Worm (Caenorhabditis elegans): ENCODE measurements around the gene C17F4.12.

Gene C17F4.12

DNA sequence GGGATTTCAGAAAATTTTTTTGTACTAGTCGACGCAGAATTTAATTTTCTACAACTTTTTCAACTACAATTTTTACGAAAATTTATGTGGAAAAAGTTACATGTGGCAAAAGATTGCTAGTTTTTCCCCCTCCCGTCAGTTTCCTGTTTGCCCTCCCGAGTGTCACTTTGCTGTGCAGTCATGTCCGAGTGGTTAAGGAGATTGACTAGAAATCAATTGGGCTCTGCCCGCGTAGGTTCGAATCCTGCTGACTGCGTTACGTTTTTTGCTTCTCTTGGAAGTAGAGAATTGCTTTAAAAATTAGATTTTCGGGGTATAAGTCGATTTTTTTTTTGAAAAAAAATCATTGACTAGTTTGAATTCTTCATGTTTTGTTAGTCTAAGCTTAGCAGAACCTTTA is 23.8 kb upstream of the C17F4.12 start (continued):
- no peak for TF ChIP-seq F33H1.4 (GFP tag; IDR thresholded peaks at IDR 0.05)
- no peak for TF ChIP-seq dpff-1 (tag; optimal IDR thresholded peaks at IDR 0.05)
- no peak for TF ChIP-seq ztf-26 (tag; optimal IDR thresholded peaks at IDR 0.05)
- TF ChIP-seq ceh-100 (GFP tag; IDR thresholded peaks at IDR 0.05) = 0 out of 2 replicates have a peak, but pooled peaks have one; percentile 32
- TF ChIP-seq unc-62 (GFP tag; optimal IDR thresholded peaks at IDR 0.05) = no peak
- no peak for TF ChIP-seq attf-6 (GFP tag; IDR thresholded peaks at IDR 0.05)
- TF ChIP-seq tlf-1 (GFP tag; optimal IDR thresholded peaks at IDR 0.05) = no peak
- no peak for TF ChIP-seq snpc-1.1 (tag; optimal IDR thresholded peaks at IDR 0.05; ENCODE audit: insufficient read depth)
- TF ChIP-seq sea-2 (GFP tag; IDR thresholded peaks at IDR 0.05) = no peak
- TF ChIP-seq efl-1 (GFP tag; optimal IDR thresholded peaks at IDR 0.05) = no peak
- TF ChIP-seq Y53F4B.3 (GFP tag; IDR thresholded peaks at IDR 0.05) = no peak
- no peak for TF ChIP-seq bed-2 (GFP tag; IDR thresholded peaks at IDR 0.05)
- TF ChIP-seq F39B2.1 (GFP tag; IDR thresholded peaks at IDR 0.05) = no peak
- TF ChIP-seq ccch-3 (GFP tag; optimal IDR thresholded peaks at IDR 0.05) = no peak
- TF ChIP-seq rpc-1 (optimal IDR thresholded peaks at IDR 0.05) = peak; percentile 65
- TF ChIP-seq rpc-1 (tag; optimal IDR thresholded peaks at IDR 0.05) = peak; percentile 78
- no peak for TF ChIP-seq attf-3 (GFP tag; conservative IDR thresholded peaks at IDR 0.05)
- TF ChIP-seq Y79H2A.3 (GFP tag; conservative IDR thresholded peaks at IDR 0.05) = no peak
- TF ChIP-seq hmg-20 (GFP tag; IDR thresholded peaks at IDR 0.05) = no peak
- TF ChIP-seq F22D6.2 (tag; optimal IDR thresholded peaks at IDR 0.05) = no peak
- TF ChIP-seq die-1 (tag; optimal IDR thresholded peaks at IDR 0.05) = peak; percentile 47
- TF ChIP-seq lsy-27 (tag; optimal IDR thresholded peaks at IDR 0.05; ENCODE audit: borderline replicate concordance, insufficient read depth) = no peak
- no peak for TF ChIP-seq let-607 (tag; optimal IDR thresholded peaks at IDR 0.05)
- TF ChIP-seq ztf-6 (GFP tag; IDR thresholded peaks at IDR 0.05) = no peak
- 0 out of 2 replicates have a peak, but pooled peaks have one; percentile 31 for TF ChIP-seq dox-1 (GFP tag; IDR thresholded peaks at IDR 0.05)
- TF ChIP-seq sdz-38 (tag; optimal IDR thresholded peaks at IDR 0.05) = no peak
- TF ChIP-seq F52B5.7 (tag; optimal IDR thresholded peaks at IDR 0.05) = no peak
- TF ChIP-seq gei-17 (GFP tag; optimal IDR thresholded peaks at IDR 0.05) = no peak
- TF ChIP-seq hmg-1.2 (GFP tag; IDR thresholded peaks at IDR 0.05) = peak; percentile 48
- TF ChIP-seq pha-4 (tag; optimal IDR thresholded peaks at IDR 0.05) = no peak
- TF ChIP-seq him-1 (tag; optimal IDR thresholded peaks at IDR 0.05) = peak; percentile 63
- no peak for TF ChIP-seq F23B12.7 (tag; optimal IDR thresholded peaks at IDR 0.05; ENCODE audit: insufficient read depth)
- TF ChIP-seq ceh-27 (GFP tag; optimal IDR thresholded peaks at IDR 0.05) = no peak
- no peak for TF ChIP-seq lir-1 (GFP tag; conservative IDR thresholded peaks at IDR 0.05)
- no peak for TF ChIP-seq Y67H2A.10 (GFP tag; conservative IDR thresholded peaks at IDR 0.05)
- TF ChIP-seq ets-4 (GFP tag; optimal IDR thresholded peaks at IDR 0.05) = no peak
- TF ChIP-seq snpc-4 (GFP tag; optimal IDR thresholded peaks at IDR 0.05) = no peak
- peak in 1 of 4 experiments; percentile 37 for TF ChIP-seq snpc-4 (tag; optimal IDR thresholded peaks at IDR 0.05)
- TF ChIP-seq lin-35 (GFP tag; optimal IDR thresholded peaks at IDR 0.05) = no peak
- TF ChIP-seq mcd-1 (GFP tag; IDR thresholded peaks at IDR 0.05) = no peak
- no peak for TF ChIP-seq mes-4 (tag; optimal IDR thresholded peaks at IDR 0.05)
- TF ChIP-seq dpl-1 (GFP tag; optimal IDR thresholded peaks at IDR 0.05) = no peak
